Worm (Caenorhabditis elegans) whole organism, L4 larva: ENCODE data around the gene C14B9.10.

Experiments
- F10B5.3 ChIP-seq: sonication (generic microtip); optimal IDR thresholded peaks from 2 replicates; lab custom pipeline; 2016; ENCODE audit warnings: mild to moderate bottlenecking, missing genetic modification characterization, missing compliant biosample characterization
- F44E2.7 ChIP-seq: fragments of 200-800 bp; sonication (Bioruptor generic); IDR thresholded peaks from 2 replicates; pipeline ENCODE4 v2.1.2; 2022; ENCODE audit warnings: missing genetic modification characterization, missing compliant biosample characterization
- F49E8.2 ChIP-seq: sonication (generic microtip); optimal IDR thresholded peaks from 2 replicates; lab custom pipeline; 2016; ENCODE audit warnings: missing compliant biosample characterization, mild to moderate bottlenecking, missing genetic modification characterization, borderline replicate concordance
- R02D3.7 ChIP-seq: fragments of 150-350 bp; sonication (generic microtip); optimal IDR thresholded peaks from 3 replicates; lab custom pipeline; 2014; ENCODE audit warnings: missing biosample characterization, missing genetic modification characterization
- Y105C5A.15 ChIP-seq: fragments of 200-800 bp; sonication (Bioruptor generic); IDR thresholded peaks from 2 replicates; pipeline ENCODE4 v1.3.6; 2022; ENCODE audit warnings: missing genetic modification characterization, missing compliant biosample characterization
- aly-2 ChIP-seq: sonication (generic microtip); optimal IDR thresholded peaks from 2 replicates; lab custom pipeline; 2018; ENCODE audit warnings: missing biosample characterization, missing genetic modification characterization
- ama-1 ChIP-seq: fragments of 150-350 bp; optimal IDR thresholded peaks from 2 replicates; lab custom pipeline; 2014; ENCODE audit warnings: inconsistent platforms, mixed read lengths
- arid-1 ChIP-seq: fragments of 200-800 bp; sonication (Bioruptor generic); conservative IDR thresholded peaks from 2 replicates; pipeline ENCODE4 v1.3.6; 2022; ENCODE audit warnings: missing genetic modification reagents, missing genetic modification characterization, missing compliant biosample characterization
- attf-4 ChIP-seq: sonication (generic microtip); optimal IDR thresholded peaks from 3 replicates; lab custom pipeline; 2017; ENCODE audit warnings: missing biosample characterization, missing genetic modification characterization
- ceh-82 ChIP-seq: sonication (generic microtip); optimal IDR thresholded peaks from 2 replicates; lab custom pipeline; 2017; ENCODE audit warnings: missing biosample characterization, missing genetic modification characterization
- ces-1 ChIP-seq: fragments of 150-350 bp; sonication (generic microtip); optimal IDR thresholded peaks from 4 replicates; lab custom pipeline; 2014; ENCODE audit warnings: missing biosample characterization, missing genetic modification reagents, missing genetic modification characterization
- daf-16 ChIP-seq, 3 experiments: sonication (generic microtip); optimal IDR thresholded peaks; 2 replicates each; lab custom pipeline; 2016 to 2017; ENCODE audit warnings: missing genetic modification characterization in 3 of 3, missing genetic modification reagents in 3 of 3, mild to moderate bottlenecking in 2 of 3, missing compliant biosample characterization in 2 of 3, missing biosample characterization in 1 of 3, moderate library complexity in 1 of 3
- dmd-6 ChIP-seq: fragments of 200-800 bp; sonication (Bioruptor generic); IDR thresholded peaks from 2 replicates; pipeline ENCODE4 v1.3.6; 2022; ENCODE audit warnings: missing genetic modification reagents, missing genetic modification characterization, missing compliant biosample characterization
- dmd-8 ChIP-seq: fragments of 200-800 bp; sonication (Bioruptor generic); IDR thresholded peaks from 2 replicates; pipeline ENCODE4 v1.3.6; 2022; ENCODE audit warnings: missing genetic modification characterization, missing compliant biosample characterization
- dpl-1 ChIP-seq: fragments of 150-350 bp; optimal IDR thresholded peaks from 2 replicates; lab custom pipeline; 2014; ENCODE audit warnings: missing biosample characterization, missing genetic modification reagents, missing genetic modification characterization
- duxl-1 ChIP-seq: sonication (generic microtip); optimal IDR thresholded peaks from 2 replicates; lab custom pipeline; 2016; ENCODE audit warnings: mild to moderate bottlenecking, missing genetic modification characterization, moderate library complexity, missing compliant biosample characterization; ENCODE audit not compliant: poor library complexity
- dve-1 ChIP-seq: sonication (generic microtip); optimal IDR thresholded peaks from 2 replicates; lab custom pipeline; 2017; ENCODE audit warnings: antibody characterized with exemption, mild to moderate bottlenecking, missing genetic modification characterization, missing compliant biosample characterization; ENCODE audit not compliant: insufficient read depth
- egl-43 ChIP-seq: fragments of 200-800 bp; sonication (Bioruptor generic); IDR thresholded peaks from 2 replicates; pipeline ENCODE4 v1.3.6; 2022; ENCODE audit warnings: missing genetic modification reagents, missing genetic modification characterization, missing compliant biosample characterization
- fos-1 ChIP-seq: fragments of 150-350 bp; optimal IDR thresholded peaks from 2 replicates; lab custom pipeline; 2014; ENCODE audit warnings: missing biosample characterization, missing genetic modification characterization
- hif-1 ChIP-seq, 2 experiments: sonication (generic microtip); optimal IDR thresholded peaks; 2 replicates each; lab custom pipeline; 2016 to 2017; ENCODE audit warnings: missing compliant biosample characterization in 2 of 2, missing genetic modification characterization in 2 of 2, missing genetic modification reagents in 2 of 2, missing genotype in 2 of 2, mild to moderate bottlenecking in 1 of 2
- hlh-11 ChIP-seq: fragments of 200-800 bp; sonication (Bioruptor generic); optimal IDR thresholded peaks from 2 replicates; lab custom pipeline; 2018; ENCODE audit warnings: mild to moderate bottlenecking, missing genetic modification characterization, missing compliant biosample characterization
- hmg-1.1 ChIP-seq: fragments of 200-800 bp; sonication (Bioruptor generic); IDR thresholded peaks from 2 replicates; pipeline ENCODE4 v1.3.6; 2022; ENCODE audit warnings: missing genetic modification reagents, missing genetic modification characterization, missing compliant biosample characterization
- lin-13 ChIP-seq: fragments of 150-350 bp; optimal IDR thresholded peaks from 2 replicates; lab custom pipeline; 2014; ENCODE audit warnings: missing biosample characterization, missing genetic modification reagents, missing genetic modification characterization
- lin-38 ChIP-seq: fragments of 200-800 bp; sonication (Bioruptor generic); IDR thresholded peaks from 2 replicates; pipeline ENCODE4 v1.3.6; 2022; ENCODE audit warnings: missing genetic modification reagents, missing genetic modification characterization, missing compliant biosample characterization
- lir-3 ChIP-seq: sonication (generic microtip); optimal IDR thresholded peaks from 2 replicates; lab custom pipeline; 2016; ENCODE audit warnings: mild to moderate bottlenecking, missing genetic modification characterization, missing compliant biosample characterization
- lsy-2 ChIP-seq, 2 experiments: fragments of 150-350 bp in 1 of 2; sonication (generic microtip) in 1 of 2; optimal IDR thresholded peaks; 2 replicates each; lab custom pipeline; 2014 to 2017; ENCODE audit warnings: missing biosample characterization in 2 of 2, missing genetic modification characterization in 2 of 2
- madf-5 ChIP-seq, 2 experiments: fragments of 200-800 bp; sonication (Bioruptor generic); IDR thresholded peaks; 2 replicates each; pipeline ENCODE4 v1.3.6; 2022; ENCODE audit warnings: missing compliant biosample characterization in 2 of 2, missing genetic modification characterization in 2 of 2
- mdl-1 ChIP-seq, 2 experiments: fragments of 150-350 bp in 1 of 2; sonication (generic microtip) in 1 of 2; optimal IDR thresholded peaks; 2 replicates each; lab custom pipeline; 2014 to 2017; ENCODE audit warnings: missing biosample characterization in 2 of 2, missing genetic modification characterization in 2 of 2
- mdt-29 ChIP-seq: fragments of 200-800 bp; sonication (Bioruptor generic); IDR thresholded peaks from 2 replicates; pipeline ENCODE4 v1.3.6; 2022; ENCODE audit warnings: missing genetic modification reagents, missing genetic modification characterization, missing compliant biosample characterization
- mep-1 ChIP-seq: fragments of 150-350 bp; sonication (generic microtip); optimal IDR thresholded peaks from 3 replicates; lab custom pipeline; 2014; ENCODE audit warnings: missing biosample characterization, missing genetic modification characterization
- mes-2 ChIP-seq: sonication (generic microtip); optimal IDR thresholded peaks from 2 replicates; lab custom pipeline; 2016; ENCODE audit warnings: missing genotype, mild to moderate bottlenecking, missing genetic modification characterization, missing compliant biosample characterization; ENCODE audit not compliant: poor library complexity, severe bottlenecking
- nhr-10 ChIP-seq: fragments of 150-350 bp; optimal IDR thresholded peaks from 2 replicates; lab custom pipeline; 2014; ENCODE audit warnings: missing biosample characterization, missing genetic modification characterization
- nhr-102 ChIP-seq: sonication (generic microtip); optimal IDR thresholded peaks from 2 replicates; lab custom pipeline; 2016; ENCODE audit warnings: mild to moderate bottlenecking, missing genetic modification characterization, moderate library complexity, missing compliant biosample characterization
- nhr-11 ChIP-seq: fragments of 150-350 bp; optimal IDR thresholded peaks from 2 replicates; lab custom pipeline; 2014; ENCODE audit warnings: missing biosample characterization, missing genetic modification characterization
- nhr-25 ChIP-seq: sonication (generic microtip); optimal IDR thresholded peaks from 2 replicates; lab custom pipeline; 2017; ENCODE audit warnings: missing genetic modification characterization, mild to moderate bottlenecking, missing compliant biosample characterization, antibody characterized with exemption, moderate library complexity, borderline replicate concordance; ENCODE audit not compliant: insufficient read depth
- php-3 ChIP-seq: fragments of 200-800 bp; sonication (Bioruptor generic); IDR thresholded peaks from 2 replicates; pipeline ENCODE4 v1.3.6; 2022; ENCODE audit warnings: missing genetic modification reagents, missing genetic modification characterization, missing compliant biosample characterization
- pqm-1 ChIP-seq: sonication (generic microtip); optimal IDR thresholded peaks from 2 replicates; lab custom pipeline; 2017; ENCODE audit warnings: missing biosample characterization, missing genetic modification characterization
- saeg-2 ChIP-seq: fragments of 200-800 bp; sonication (Bioruptor generic); IDR thresholded peaks from 2 replicates; pipeline ENCODE4 v1.3.6; 2022; ENCODE audit warnings: missing genetic modification reagents, missing genetic modification characterization, missing compliant biosample characterization
- sdz-12 ChIP-seq: fragments of 200-800 bp; sonication (Bioruptor generic); optimal IDR thresholded peaks from 2 replicates; lab custom pipeline; 2018; ENCODE audit warnings: mild to moderate bottlenecking, missing genetic modification characterization, missing compliant biosample characterization
- set-16 ChIP-seq: fragments of 200-800 bp; sonication (Bioruptor generic); IDR thresholded peaks from 2 replicates; pipeline ENCODE4 v1.3.6; 2022; ENCODE audit warnings: missing genetic modification reagents, missing genetic modification characterization, missing compliant biosample characterization
- skn-1 ChIP-seq: fragments of 150-350 bp; optimal IDR thresholded peaks from 2 replicates; lab custom pipeline; 2014; ENCODE audit warnings: missing biosample characterization, missing genetic modification characterization
- snpc-1.2 ChIP-seq: fragments of 200-800 bp; sonication (Bioruptor generic); IDR thresholded peaks from 2 replicates; pipeline ENCODE4 v1.3.6; 2022; ENCODE audit warnings: missing genetic modification reagents, missing genetic modification characterization, missing compliant biosample characterization
- spr-1 ChIP-seq: sonication (generic microtip); optimal IDR thresholded peaks from 2 replicates; lab custom pipeline; 2016; ENCODE audit warnings: mild to moderate bottlenecking, missing genetic modification characterization, missing compliant biosample characterization
- unc-39 ChIP-seq: sonication (generic microtip); optimal IDR thresholded peaks from 2 replicates; lab custom pipeline; 2017; ENCODE audit warnings: missing biosample characterization, missing genetic modification characterization
- unc-62 ChIP-seq, 3 experiments: fragments of 150-350 bp in 1 of 3; sonication (generic microtip); optimal IDR thresholded peaks in 2 of 3; peaks in 1 of 3; 1 replicate in 1 of 3; 2 replicates in 2 of 3; lab custom pipeline; 2014 to 2017; ENCODE audit warnings: missing biosample characterization in 3 of 3, missing genetic modification characterization in 3 of 3, missing genetic modification reagents in 3 of 3, missing genotype in 1 of 3
- zfp-2 ChIP-seq: sonication (generic microtip); optimal IDR thresholded peaks from 2 replicates; lab custom pipeline; 2016; ENCODE audit warnings: mild to moderate bottlenecking, missing genetic modification characterization, missing compliant biosample characterization
- ztf-11 ChIP-seq: fragments of 150-350 bp; optimal IDR thresholded peaks from 2 replicates; lab custom pipeline; 2014; ENCODE audit warnings: missing biosample characterization, missing genetic modification characterization

The C14B9.10 gene

ce11 chrIII:8124323-8124722, 6.3 kb upstream of the C14B9.10 start (continued):
- TF ChIP-seq ceh-82 (tag; lab: Kevin White, UChicago) (no peak), aly-2 (no peak), spr-1 (tag; lab: Kevin White, UChicago) (no peak), nhr-10 (tag; lab: Kevin White, UChicago) (no peak), lin-13 (GFP tag; lab: Kevin White, UChicago) (peak; percentile 8), dmd-6 (GFP tag; lab: Robert Waterston, UW) (peak; percentile 49), duxl-1 (tag; lab: Kevin White, UChicago) (no peak), F44E2.7 (GFP tag; lab: Robert Waterston, UW) (no peak), F10B5.3 (tag; lab: Kevin White, UChicago) (no peak), R02D3.7 (no peak), nhr-25 (tag; lab: Kevin White, UChicago) (peak; percentile 36), dmd-8 (no peak), set-16 (GFP tag; lab: Robert Waterston, UW) (no peak), pqm-1 (tag; lab: Kevin White, UChicago) (peak; percentile 26), ces-1 (GFP tag; lab: Kevin White, UChicago) (no peak), ama-1 (no peak), lin-38 (GFP tag; lab: Robert Waterston, UW) (no peak), unc-39 (no peak), egl-43 (no peak), skn-1 (tag; lab: Kevin White, UChicago) (no peak)

- TF ChIP-seq F44E2.7 (GFP tag; lab: Robert Waterston, UW) (no peak), mdt-29 (GFP tag; lab: Robert Waterston, UW) (no peak), saeg-2 (GFP tag; lab: Robert Waterston, UW) (no peak), F49E8.2 (tag; lab: Kevin White, UChicago) (no peak), lin-13 (GFP tag; lab: Kevin White, UChicago) (no peak), duxl-1 (tag; lab: Kevin White, UChicago) (no peak), dmd-6 (GFP tag; lab: Robert Waterston, UW) (peak; percentile 50; the same call in 1 of the 2 replicates), attf-4 (tag; lab: Kevin White, UChicago) (no peak), fos-1 (tag; lab: Kevin White, UChicago) (no peak), unc-62 (GFP tag; optimal IDR thresholded peaks at IDR 0.05 in 1 of 2; lab: Kevin White, UChicago) (peak in 1 of 2 experiments; percentile 93), unc-62 (tag; optimal IDR thresholded peaks at IDR 0.05; lab: Kevin White, UChicago) (no peak), php-3 (GFP tag; lab: Robert Waterston, UW) (peak; percentile 55; the same call in 1 of the 2 replicates), dpl-1 (peak; percentile 19), nhr-102 (tag; lab: Kevin White, UChicago) (no peak), spr-1 (tag; lab: Kevin White, UChicago) (no peak), hif-1 (tag; optimal IDR thresholded peaks at IDR 0.05; lab: Kevin White, UChicago) (peak in 1 of 2 experiments; percentile 10), arid-1 (no peak), mep-1 (tag; lab: Kevin White, UChicago) (peak; percentile 63), hlh-11 (tag; lab: Kevin White, UChicago) (peak; percentile 68), ztf-11 (no peak), madf-5 (GFP tag; IDR thresholded peaks at IDR 0.05; lab: Robert Waterston, UW) (no peak), nhr-11 (tag; lab: Kevin White, UChicago) (no peak), R02D3.7 (no peak), hmg-1.1 (peak; percentile 61), lin-38 (GFP tag; lab: Robert Waterston, UW) (peak; percentile 45; the same call in 1 of the 2 replicates), F10B5.3 (tag; lab: Kevin White, UChicago) (no peak), daf-16 (GFP tag; optimal IDR thresholded peaks at IDR 0.05; lab: Kevin White, UChicago) (no peak), daf-16 (tag; optimal IDR thresholded peaks at IDR 0.05; lab: Kevin White, UChicago) (peak; percentile 59), lsy-2 (tag; optimal IDR thresholded peaks at IDR 0.05; lab: Kevin White, UChicago) (peak in 1 of 2 experiments; percentile 79), snpc-1.2 (GFP tag; lab: Robert Waterston, UW) (no peak), mes-2 (tag; lab: Kevin White, UChicago) (peak; percentile 73), dve-1 (tag; lab: Kevin White, UChicago) (peak; percentile 79), zfp-2 (no peak), ceh-82 (tag; lab: Kevin White, UChicago) (no peak), lir-3 (tag; lab: Kevin White, UChicago) (no peak), sdz-12 (GFP tag; lab: Kevin White, UChicago) (no peak), unc-39 (no peak), Y105C5A.15 (GFP tag; lab: Robert Waterston, UW) (no peak), mdl-1 (tag; optimal IDR thresholded peaks at IDR 0.05; lab: Kevin White, UChicago) (peak in 1 of 2 experiments; percentile 39)
Measured at ce11 chrIII:8125234-8125633, 5.4 kb upstream of the C14B9.10 start.
